Worm (Caenorhabditis elegans): ENCODE data around the gene R12B2.8.
A peak's percentile ranks its signal among the peaks of the same experiment; 100 is the strongest.

R12B2.8 gene

ce11 chrIII:5878215-5878614 is 54.5 kb downstream of the R12B2.8 start, which contains the start of the genes mig-21 and F01F1.2:
mig-21 (minus strand) TSS chrIII:5878380.
F01F1.2 (plus strand) TSS chrIII:5878554.
- TF ChIP-seq lsy-2 (tag; optimal IDR thresholded peaks at IDR 0.05): peak in 1 of 2 experiments; percentile 75
- TF ChIP-seq nhr-76 (tag; optimal IDR thresholded peaks at IDR 0.05): no peak
- TF ChIP-seq nhr-48 (tag; optimal IDR thresholded peaks at IDR 0.05): no peak
- TF ChIP-seq Y5F2A.4 (GFP tag; optimal IDR thresholded peaks at IDR 0.05): no peak
- TF ChIP-seq nhr-111 (GFP tag; optimal IDR thresholded peaks at IDR 0.05): no peak
- peak; percentile 49; the same call in 1 of the 2 replicates for TF ChIP-seq lin-38 (GFP tag; IDR thresholded peaks at IDR 0.05)
- TF ChIP-seq mes-2 (tag; optimal IDR thresholded peaks at IDR 0.05; ENCODE audit: poor library complexity, severe bottlenecking): peak; percentile 31
- no peak for TF ChIP-seq lin-15B (tag; optimal IDR thresholded peaks at IDR 0.05)

Data from whole organism, L4 larva.